Worm (Caenorhabditis elegans) whole organism, young adult: Measurements from ENCODE around the gene srg-15.

ENCODE experiments used
- B0035.1 ChIP-seq: sonication (generic microtip); optimal IDR thresholded peaks from 2 replicates; lab custom pipeline; 2016; ENCODE audit warnings: missing genetic modification characterization, mild to moderate bottlenecking, missing compliant biosample characterization, missing genotype, missing genetic modification reagents
- C06A6.2 ChIP-seq: fragments of 200-800 bp; sonication (Bioruptor generic); conservative IDR thresholded peaks from 2 replicates; pipeline ENCODE4 v1.3.6; 2022; ENCODE audit warnings: missing genetic modification characterization, missing compliant biosample characterization
- F52B5.7 ChIP-seq: sonication (generic microtip); optimal IDR thresholded peaks from 2 replicates; lab custom pipeline; 2016; ENCODE audit warnings: mild to moderate bottlenecking, missing genetic modification characterization, missing compliant biosample characterization
- F57C9.4 ChIP-seq: sonication (generic microtip); optimal IDR thresholded peaks from 2 replicates; lab custom pipeline; 2017; ENCODE audit warnings: mild to moderate bottlenecking, missing genetic modification characterization, missing compliant biosample characterization
- K12H6.12 ChIP-seq: fragments of 200-800 bp; sonication (Bioruptor generic); optimal IDR thresholded peaks from 2 replicates; lab custom pipeline; 2018; ENCODE audit warnings: mild to moderate bottlenecking, missing genetic modification characterization, missing compliant biosample characterization
- T26A5.8 ChIP-seq: sonication (generic microtip); optimal IDR thresholded peaks from 2 replicates; lab custom pipeline; 2016; ENCODE audit warnings: missing genetic modification characterization, missing compliant biosample characterization
- Y56A3A.18 ChIP-seq: fragments of 200-800 bp; sonication (Bioruptor generic); IDR thresholded peaks from 2 replicates; pipeline ENCODE4 v1.3.6; 2022; ENCODE audit warnings: missing genetic modification reagents, missing genetic modification characterization, missing compliant biosample characterization
- Y79H2A.3 ChIP-seq: fragments of 200-800 bp; sonication (Bioruptor generic); conservative IDR thresholded peaks from 2 replicates; pipeline ENCODE4 v1.3.6; 2022; ENCODE audit warnings: missing genetic modification reagents, missing genetic modification characterization, missing compliant biosample characterization
- ama-1 ChIP-seq, 3 experiments: fragments of 150-350 bp in 1 of 3; sonication (generic microtip) in 2 of 3; optimal IDR thresholded peaks; 2 replicates each; lab custom pipeline; 2014 to 2018; ENCODE audit warnings: missing biosample characterization in 2 of 3, missing genetic modification characterization in 2 of 3, missing genetic modification reagents in 2 of 3
- aptf-2 ChIP-seq: fragments of 200-800 bp; sonication (Bioruptor generic); conservative IDR thresholded peaks from 2 replicates; pipeline ENCODE4 v1.3.6; 2022; ENCODE audit warnings: missing genetic modification reagents, missing genetic modification characterization, missing compliant biosample characterization
- attf-5 ChIP-seq: fragments of 200-800 bp; sonication (Bioruptor generic); optimal IDR thresholded peaks from 2 replicates; lab custom pipeline; 2018; ENCODE audit warnings: mild to moderate bottlenecking, missing genetic modification characterization, missing compliant biosample characterization
- attf-6 ChIP-seq: fragments of 200-800 bp; sonication (Bioruptor generic); IDR thresholded peaks from 2 replicates; pipeline ENCODE4 v1.3.6; 2022; ENCODE audit warnings: missing genetic modification reagents, missing genetic modification characterization, missing compliant biosample characterization
- bed-1 ChIP-seq: fragments of 200-800 bp; sonication (Bioruptor generic); IDR thresholded peaks from 2 replicates; pipeline ENCODE4 v1.3.6; 2022; ENCODE audit warnings: missing genetic modification reagents, missing genetic modification characterization, missing compliant biosample characterization
- bed-2 ChIP-seq: fragments of 200-800 bp; sonication (Bioruptor generic); IDR thresholded peaks from 2 replicates; pipeline ENCODE4 v1.3.6; 2022; ENCODE audit warnings: missing genetic modification reagents, missing genetic modification characterization, missing compliant biosample characterization
- ceh-100 ChIP-seq: fragments of 200-800 bp; sonication (Bioruptor generic); IDR thresholded peaks from 2 replicates; pipeline ENCODE4 v1.3.6; 2022; ENCODE audit warnings: missing genetic modification reagents, missing genetic modification characterization, missing compliant biosample characterization
- chd-7 ChIP-seq: sonication (generic microtip); optimal IDR thresholded peaks from 2 replicates; lab custom pipeline; 2016; ENCODE audit warnings: mild to moderate bottlenecking, missing genetic modification characterization, moderate library complexity, missing compliant biosample characterization
- die-1 ChIP-seq: sonication (generic microtip); optimal IDR thresholded peaks from 2 replicates; lab custom pipeline; 2016; ENCODE audit warnings: missing genotype, mild to moderate bottlenecking, missing genetic modification characterization, missing compliant biosample characterization
- efl-1 ChIP-seq: fragments of 150-350 bp; optimal IDR thresholded peaks from 2 replicates; lab custom pipeline; 2014; ENCODE audit warnings: missing biosample characterization, missing genetic modification reagents, missing genetic modification characterization
- egl-18 ChIP-seq: fragments of 200-800 bp; sonication (Bioruptor generic); IDR thresholded peaks from 2 replicates; pipeline ENCODE4 v1.3.6; 2022; ENCODE audit warnings: missing genetic modification reagents, missing genetic modification characterization, missing compliant biosample characterization
- fkh-3 ChIP-seq: sonication (generic microtip); optimal IDR thresholded peaks from 2 replicates; lab custom pipeline; 2016; ENCODE audit warnings: mild to moderate bottlenecking, missing genetic modification characterization, missing compliant biosample characterization
- hlh-12 ChIP-seq: sonication (generic microtip); optimal IDR thresholded peaks from 2 replicates; lab custom pipeline; 2016; ENCODE audit warnings: missing genetic modification characterization, missing compliant biosample characterization
- hmg-1.2 ChIP-seq: fragments of 200-800 bp; sonication (Bioruptor generic); IDR thresholded peaks from 2 replicates; pipeline ENCODE4 v1.3.6; 2022; ENCODE audit warnings: missing genetic modification reagents, missing genetic modification characterization, missing compliant biosample characterization
- hmg-20 ChIP-seq: fragments of 200-800 bp; sonication (Bioruptor generic); IDR thresholded peaks from 2 replicates; pipeline ENCODE4 v1.3.6; 2022; ENCODE audit warnings: missing genetic modification reagents, missing genetic modification characterization, missing compliant biosample characterization
- lag-1 ChIP-seq: fragments of 200-800 bp; sonication (Bioruptor generic); IDR thresholded peaks from 2 replicates; pipeline ENCODE4 v1.3.6; 2022; ENCODE audit warnings: missing genetic modification reagents, missing genetic modification characterization, missing compliant biosample characterization
- lin-35 ChIP-seq, 3 experiments: fragments of 150-350 bp in 2 of 3; sonication (generic microtip) in 1 of 3; optimal IDR thresholded peaks; 2 replicates each; lab custom pipeline; 2014 to 2018; ENCODE audit warnings: missing biosample characterization in 3 of 3, missing genetic modification characterization in 3 of 3, missing genetic modification reagents in 3 of 3
- lin-40 ChIP-seq: sonication (generic microtip); optimal IDR thresholded peaks from 2 replicates; lab custom pipeline; 2016; ENCODE audit warnings: missing genetic modification characterization, mild to moderate bottlenecking, missing compliant biosample characterization, missing genotype, missing genetic modification reagents
- lir-1 ChIP-seq: fragments of 200-800 bp; sonication (Bioruptor generic); conservative IDR thresholded peaks from 2 replicates; pipeline ENCODE4 v1.3.6; 2022; ENCODE audit warnings: missing genetic modification reagents, missing genetic modification characterization, missing compliant biosample characterization
- lsy-27 ChIP-seq: sonication (generic microtip); optimal IDR thresholded peaks from 2 replicates; lab custom pipeline; 2017; ENCODE audit warnings: missing genetic modification characterization, mild to moderate bottlenecking, missing compliant biosample characterization, antibody characterized with exemption, missing genotype, borderline replicate concordance; ENCODE audit not compliant: insufficient read depth
- madf-8 ChIP-seq: fragments of 200-800 bp; sonication (Bioruptor generic); conservative IDR thresholded peaks from 2 replicates; pipeline ENCODE4 v1.3.6; 2022; ENCODE audit warnings: missing genetic modification reagents, missing genetic modification characterization, missing compliant biosample characterization
- nfya-1 ChIP-seq: sonication (generic microtip); optimal IDR thresholded peaks from 2 replicates; lab custom pipeline; 2017; ENCODE audit warnings: antibody characterized with exemption, missing compliant biosample characterization, missing genetic modification characterization, borderline replicate concordance; ENCODE audit not compliant: insufficient read depth
- nfyb-1 ChIP-seq: fragments of 200-800 bp; sonication (Bioruptor generic); IDR thresholded peaks from 2 replicates; pipeline ENCODE4 v1.3.6; 2022; ENCODE audit warnings: missing genetic modification reagents, missing genetic modification characterization, missing compliant biosample characterization
- nhr-120 ChIP-seq: fragments of 200-800 bp; sonication (Bioruptor generic); IDR thresholded peaks from 2 replicates; pipeline ENCODE4 v1.3.6; 2022; ENCODE audit warnings: missing genetic modification characterization, missing compliant biosample characterization
- nhr-179 ChIP-seq: sonication (generic microtip); optimal IDR thresholded peaks from 2 replicates; lab custom pipeline; 2016; ENCODE audit warnings: mild to moderate bottlenecking, missing genetic modification characterization, missing compliant biosample characterization
- nhr-80 ChIP-seq: sonication (generic microtip); optimal IDR thresholded peaks from 2 replicates; lab custom pipeline; 2016; ENCODE audit warnings: missing genetic modification characterization, missing compliant biosample characterization
- nhr-90 ChIP-seq: sonication (generic microtip); optimal IDR thresholded peaks from 2 replicates; lab custom pipeline; 2016; ENCODE audit warnings: missing genotype, mild to moderate bottlenecking, missing genetic modification characterization, missing compliant biosample characterization
- rec-8 ChIP-seq, 2 experiments: sonication (generic microtip); optimal IDR thresholded peaks; 2 replicates each; lab custom pipeline; 2016; ENCODE audit warnings: mild to moderate bottlenecking in 2 of 2, missing genetic modification characterization in 2 of 2, missing genetic modification reagents in 2 of 2, missing genotype in 2 of 2, missing biosample characterization in 1 of 2, missing compliant biosample characterization in 1 of 2, moderate library complexity in 1 of 2
- sea-2 ChIP-seq: fragments of 200-800 bp; sonication (Bioruptor generic); IDR thresholded peaks from 2 replicates; pipeline ENCODE4 v1.3.6; 2022; ENCODE audit warnings: missing genetic modification characterization, missing compliant biosample characterization
- somi-1 ChIP-seq: fragments of 200-800 bp; sonication (Bioruptor generic); optimal IDR thresholded peaks from 2 replicates; lab custom pipeline; 2018; ENCODE audit warnings: mild to moderate bottlenecking, missing genetic modification characterization, missing compliant biosample characterization
- tlf-1 ChIP-seq: fragments of 200-800 bp; sonication (Bioruptor generic); optimal IDR thresholded peaks from 2 replicates; lab custom pipeline; 2018; ENCODE audit warnings: mild to moderate bottlenecking, missing genetic modification characterization, missing compliant biosample characterization
- unc-130 ChIP-seq: sonication (generic microtip); optimal IDR thresholded peaks from 2 replicates; lab custom pipeline; 2016; ENCODE audit warnings: missing genetic modification reagents, missing genetic modification characterization, missing compliant biosample characterization
- unc-62 ChIP-seq: fragments of 150-350 bp; optimal IDR thresholded peaks from 2 replicates; lab custom pipeline; 2014; ENCODE audit warnings: missing biosample characterization, missing genetic modification reagents, missing genetic modification characterization
- xnd-1 ChIP-seq: sonication (generic microtip); optimal IDR thresholded peaks from 2 replicates; lab custom pipeline; 2016; ENCODE audit warnings: missing genotype, missing genetic modification reagents, missing genetic modification characterization, missing compliant biosample characterization
- zfh-2 ChIP-seq: fragments of 200-800 bp; sonication (Bioruptor generic); conservative IDR thresholded peaks from 2 replicates; pipeline ENCODE4 v1.3.6; 2022; ENCODE audit warnings: missing genetic modification reagents, missing genetic modification characterization, missing compliant biosample characterization
- ztf-18 ChIP-seq: sonication (generic microtip); optimal IDR thresholded peaks from 2 replicates; lab custom pipeline; 2016; ENCODE audit warnings: missing genotype, mild to moderate bottlenecking, missing genetic modification characterization, missing compliant biosample characterization
- ztf-26 ChIP-seq: sonication (generic microtip); optimal IDR thresholded peaks from 2 replicates; lab custom pipeline; 2017; ENCODE audit warnings: missing genetic modification characterization, missing compliant biosample characterization
- ztf-3 ChIP-seq: fragments of 200-800 bp; sonication (Bioruptor generic); optimal IDR thresholded peaks from 2 replicates; lab custom pipeline; 2018; ENCODE audit warnings: mild to moderate bottlenecking, missing genetic modification characterization, missing compliant biosample characterization
- ztf-6 ChIP-seq: fragments of 200-800 bp; sonication (Bioruptor generic); IDR thresholded peaks from 2 replicates; pipeline ENCODE4 v1.3.6; 2022; ENCODE audit warnings: missing genetic modification reagents, missing genetic modification characterization, missing compliant biosample characterization

The srg-15 gene

DNA sequence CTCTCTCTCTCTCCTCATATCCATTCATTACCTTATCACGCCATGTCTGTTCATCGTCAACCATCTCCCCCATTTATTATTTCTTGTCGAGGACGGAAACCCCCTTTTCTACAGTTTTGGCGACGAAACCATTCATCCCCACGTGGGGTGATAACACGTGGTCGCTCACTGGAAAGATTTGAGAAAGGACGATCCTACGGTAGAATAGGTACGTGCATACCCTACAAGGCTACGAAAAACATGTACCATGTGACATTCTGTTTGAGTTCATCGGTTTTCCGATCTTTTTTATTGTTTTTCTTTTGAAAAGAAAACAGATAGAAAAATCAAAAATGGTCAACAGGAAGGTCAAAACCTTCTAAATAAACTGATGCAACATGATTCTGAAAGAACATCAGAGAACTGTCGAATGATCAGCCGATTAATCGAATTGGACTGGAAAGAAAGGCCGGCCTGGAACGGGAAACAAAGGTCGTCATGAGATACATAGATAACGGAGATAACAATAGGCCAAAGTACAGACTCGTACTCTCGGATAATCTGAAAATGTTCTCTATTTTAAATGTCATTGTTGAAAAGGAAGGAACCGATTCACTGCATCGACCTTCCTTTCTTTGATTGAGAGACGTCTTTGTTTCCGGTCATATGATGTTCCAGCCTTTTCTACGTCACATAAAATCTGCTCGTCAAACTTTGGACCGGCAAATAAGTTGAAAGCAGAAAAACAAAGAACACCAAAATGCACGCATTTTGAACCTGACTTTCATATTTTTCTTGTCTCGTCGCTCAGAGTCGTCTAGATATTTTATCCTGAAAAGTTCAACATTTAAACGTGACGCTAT is 32.0 kb upstream of the srg-15 start (continued):
- peak; percentile 70 for TF ChIP-seq C06A6.2 (GFP tag; lab: Robert Waterston, UW)
- peak; percentile 39 for TF ChIP-seq die-1 (tag; lab: Kevin White, UChicago)
- no peak for TF ChIP-seq T26A5.8
- TF ChIP-seq fkh-3 (tag; lab: Kevin White, UChicago), result no peak
- TF ChIP-seq Y56A3A.18 (GFP tag; lab: Robert Waterston, UW), result no peak
- TF ChIP-seq lag-1 (GFP tag; lab: Robert Waterston, UW), result 0 out of 2 replicates have a peak, but pooled peaks have one; percentile 41
- TF ChIP-seq ceh-100, result no peak
- no peak for TF ChIP-seq bed-1 (GFP tag; lab: Robert Waterston, UW)
- TF ChIP-seq efl-1 (GFP tag; lab: Kevin White, UChicago), result no peak
- TF ChIP-seq hlh-12 (tag; lab: Kevin White, UChicago), result no peak
- no peak for TF ChIP-seq unc-130
- TF ChIP-seq nhr-90 (tag; lab: Kevin White, UChicago), result peak; percentile 34
- TF ChIP-seq F57C9.4, result no peak
- TF ChIP-seq somi-1 (GFP tag; lab: Kevin White, UChicago), result peak; percentile 88
- TF ChIP-seq attf-6 (GFP tag; lab: Robert Waterston, UW), result no peak
- TF ChIP-seq ztf-6 (GFP tag; lab: Robert Waterston, UW), result no peak
- no peak for TF ChIP-seq nhr-120 (GFP tag; lab: Robert Waterston, UW)
- TF ChIP-seq lsy-27, result no peak
- no peak for TF ChIP-seq egl-18 (GFP tag; lab: Robert Waterston, UW)
- TF ChIP-seq attf-5 (GFP tag; lab: Kevin White, UChicago), result no peak
- TF ChIP-seq nfyb-1, result peak; percentile 26; the same call in 1 of the 2 replicates
- no peak for TF ChIP-seq zfh-2 (GFP tag; lab: Robert Waterston, UW)
- TF ChIP-seq nfya-1, result no peak
- no peak for TF ChIP-seq ztf-18
- TF ChIP-seq lir-1 (GFP tag; lab: Robert Waterston, UW), result 0 out of 2 replicates have a peak, but pooled peaks have one; percentile 6
- no peak for TF ChIP-seq hmg-20 (GFP tag; lab: Robert Waterston, UW)
- TF ChIP-seq sea-2 (GFP tag; lab: Robert Waterston, UW), result no peak
- TF ChIP-seq bed-2 (GFP tag; lab: Robert Waterston, UW), result no peak
- no peak for TF ChIP-seq rec-8 (tag; optimal IDR thresholded peaks at IDR 0.05; lab: Kevin White, UChicago)
- TF ChIP-seq Y79H2A.3 (GFP tag; lab: Robert Waterston, UW), result no peak
- no peak for TF ChIP-seq F52B5.7 (tag; lab: Kevin White, UChicago)
- TF ChIP-seq xnd-1 (tag; lab: Kevin White, UChicago), result no peak
- TF ChIP-seq ztf-3 (GFP tag; lab: Kevin White, UChicago), result no peak
- TF ChIP-seq chd-7 (tag; lab: Kevin White, UChicago), result peak; percentile 67
- peak; percentile 80 for TF ChIP-seq ztf-26 (tag; lab: Kevin White, UChicago)
- peak; percentile 33 for TF ChIP-seq tlf-1 (GFP tag; lab: Kevin White, UChicago)
- TF ChIP-seq lin-35 (GFP tag; optimal IDR thresholded peaks at IDR 0.05; lab: Kevin White, UChicago), result no peak
- TF ChIP-seq unc-62, result no peak
- peak; percentile 72 for TF ChIP-seq lin-40 (tag; lab: Kevin White, UChicago)
- TF ChIP-seq hmg-1.2 (GFP tag; lab: Robert Waterston, UW), result no peak
- TF ChIP-seq nhr-80 (tag; lab: Kevin White, UChicago), result peak; percentile 16
- no peak for TF ChIP-seq madf-8 (GFP tag; lab: Robert Waterston, UW)
- no peak for TF ChIP-seq B0035.1 (tag; lab: Kevin White, UChicago)
- TF ChIP-seq ama-1 (optimal IDR thresholded peaks at IDR 0.05; lab: Kevin White, UChicago), result no peak
- no peak for TF ChIP-seq ama-1 (GFP tag; optimal IDR thresholded peaks at IDR 0.05; lab: Kevin White, UChicago)
- TF ChIP-seq K12H6.12 (tag; lab: Kevin White, UChicago), result no peak
- no peak for TF ChIP-seq nhr-179 (tag; lab: Kevin White, UChicago)
- no peak for TF ChIP-seq aptf-2 (GFP tag; lab: Robert Waterston, UW)
